Fruit fly (Drosophila melanogaster) whole organism, embryonic: ENCODE data around the gene fwd.

Experiments
- Atf3 ChIP-seq: fragments of 200-800 bp; sonication (Bioruptor generic); optimal IDR thresholded peaks from 3 replicates; lab custom pipeline; 2016; ENCODE audit warnings: missing biosample characterization, missing genetic modification characterization
- Atf6 ChIP-seq: fragments of 200-800 bp; sonication (Bioruptor generic); IDR thresholded peaks from 2 replicates; pipeline ENCODE4 v1.3.6; 2022; ENCODE audit warnings: missing biosample characterization, missing genetic modification characterization
- B-H2 ChIP-seq: fragments of 200-800 bp; sonication (Bioruptor generic); optimal IDR thresholded peaks from 2 replicates; lab custom pipeline; 2018; ENCODE audit warnings: missing biosample characterization, mild to moderate bottlenecking, missing genetic modification characterization
- Bdp1 ChIP-seq: fragments of 200-800 bp; sonication (Bioruptor generic); optimal IDR thresholded peaks from 3 replicates; lab custom pipeline; 2016; ENCODE audit warnings: missing biosample characterization, missing genetic modification characterization
- Bgb ChIP-seq: fragments of 200-800 bp; sonication (Bioruptor generic); IDR thresholded peaks from 2 replicates; pipeline ENCODE4 v1.3.6; 2022; ENCODE audit warnings: missing biosample characterization, missing genetic modification characterization; ENCODE audit not compliant: partially characterized antibody
- CG10431 ChIP-seq: fragments of 200-800 bp; sonication (Bioruptor generic); optimal IDR thresholded peaks from 3 replicates; lab custom pipeline; 2018; ENCODE audit warnings: missing biosample characterization, mild to moderate bottlenecking, missing genetic modification characterization
- CG12299 ChIP-seq: fragments of 200-800 bp; sonication (Bioruptor generic); optimal IDR thresholded peaks from 2 replicates; lab custom pipeline; 2018; ENCODE audit warnings: missing biosample characterization, mild to moderate bottlenecking, missing genetic modification characterization
- CG17385 ChIP-seq: fragments of 200-800 bp; sonication (Bioruptor generic); optimal IDR thresholded peaks from 3 replicates; lab custom pipeline; 2018; ENCODE audit warnings: missing biosample characterization, mild to moderate bottlenecking, missing genetic modification characterization
- CG17568 ChIP-seq: fragments of 200-800 bp; sonication (Bioruptor generic); optimal IDR thresholded peaks from 2 replicates; lab custom pipeline; 2018; ENCODE audit warnings: missing biosample characterization, mild to moderate bottlenecking, missing genetic modification characterization, moderate library complexity
- CG17612 ChIP-seq: fragments of 200-800 bp; sonication (Bioruptor generic); IDR thresholded peaks from 2 replicates; pipeline ENCODE4 v1.3.6; 2022; ENCODE audit warnings: missing biosample characterization, missing genetic modification characterization
- CG17802 ChIP-seq: fragments of 200-800 bp; sonication (Bioruptor generic); optimal IDR thresholded peaks from 2 replicates; lab custom pipeline; 2018; ENCODE audit warnings: missing biosample characterization, mild to moderate bottlenecking, missing genetic modification characterization, moderate library complexity
- CG18011 ChIP-seq: fragments of 200-800 bp; sonication (Bioruptor generic); optimal IDR thresholded peaks from 2 replicates; lab custom pipeline; 2017; ENCODE audit warnings: missing biosample characterization, missing genetic modification characterization, mild to moderate bottlenecking, moderate library complexity, missing genotype
- CG18599 ChIP-seq: fragments of 200-800 bp; sonication (Bioruptor generic); optimal IDR thresholded peaks from 3 replicates; lab custom pipeline; 2017; ENCODE audit warnings: missing biosample characterization, missing genetic modification characterization, mild to moderate bottlenecking, moderate library complexity, missing genetic modification reagents
- CG2116 ChIP-seq: fragments of 200-800 bp; sonication (Bioruptor generic); optimal IDR thresholded peaks from 3 replicates; lab custom pipeline; 2018; ENCODE audit warnings: missing biosample characterization, mild to moderate bottlenecking, missing genetic modification characterization
- CG2199 ChIP-seq: fragments of 200-800 bp; sonication (Bioruptor generic); IDR thresholded peaks from 3 replicates; pipeline ENCODE4 v1.3.6; 2022; ENCODE audit warnings: missing biosample characterization, missing genetic modification characterization
- CG32532 ChIP-seq: fragments of 200-800 bp; sonication (Bioruptor generic); IDR thresholded peaks from 2 replicates; pipeline ENCODE4 v1.3.6; 2022; ENCODE audit warnings: missing biosample characterization, missing genetic modification characterization
- CG4404 ChIP-seq: fragments of 200-800 bp; sonication (Bioruptor generic); IDR thresholded peaks from 2 replicates; pipeline ENCODE4 v1.3.6; 2022; ENCODE audit warnings: missing biosample characterization, missing genetic modification characterization
- CG4854 ChIP-seq: fragments of 200-800 bp; sonication (Bioruptor generic); optimal IDR thresholded peaks from 2 replicates; lab custom pipeline; 2016; ENCODE audit warnings: missing biosample characterization, missing genetic modification characterization, inconsistent platforms
- CG9609 ChIP-seq: fragments of 200-800 bp; sonication (Bioruptor generic); optimal IDR thresholded peaks from 3 replicates; lab custom pipeline; 2016; ENCODE audit warnings: missing biosample characterization, missing genetic modification characterization
- CG9797 ChIP-seq: fragments of 200-800 bp; sonication (Bioruptor generic); optimal IDR thresholded peaks from 3 replicates; lab custom pipeline; 2018; ENCODE audit warnings: missing biosample characterization, mild to moderate bottlenecking, missing genetic modification characterization
- ERR ChIP-seq: fragments of 200-800 bp; sonication (Bioruptor generic); optimal IDR thresholded peaks from 2 replicates; lab custom pipeline; 2016; ENCODE audit warnings: missing biosample characterization, missing genetic modification characterization
- Gug ChIP-seq: fragments of 200-800 bp; sonication (Bioruptor generic); IDR thresholded peaks from 4 replicates; pipeline ENCODE4 v1.3.6; 2022; ENCODE audit warnings: missing biosample characterization, missing genetic modification characterization
- HHEX ChIP-seq: fragments of 200-800 bp; sonication (Bioruptor generic); optimal IDR thresholded peaks from 3 replicates; lab custom pipeline; 2017; ENCODE audit warnings: missing biosample characterization, mild to moderate bottlenecking, missing genetic modification characterization, missing genetic modification reagents
- HLH54F ChIP-seq: fragments of 200-800 bp; sonication (Bioruptor generic); optimal IDR thresholded peaks from 3 replicates; lab custom pipeline; 2016; ENCODE audit warnings: missing biosample characterization, missing genetic modification characterization
- Jarid2 ChIP-seq: fragments of 200-800 bp; sonication (Bioruptor generic); optimal IDR thresholded peaks from 3 replicates; lab custom pipeline; 2017; ENCODE audit warnings: mild to moderate bottlenecking, missing biosample characterization, missing genetic modification reagents, missing genetic modification characterization
- Med ChIP-seq: fragments of 200-800 bp; sonication (Bioruptor generic); peaks from one replicate; lab custom pipeline; 2016; ENCODE audit warnings: missing biosample characterization, missing genetic modification characterization, mild to moderate bottlenecking, inconsistent platforms, moderate library complexity
- NfI ChIP-seq: fragments of 200-800 bp; sonication (Bioruptor generic); optimal IDR thresholded peaks from 3 replicates; lab custom pipeline; 2018; ENCODE audit warnings: missing biosample characterization, mild to moderate bottlenecking, missing genetic modification characterization, moderate library complexity
- Pdp1 ChIP-seq, 2 experiments: fragments of 200-800 bp; sonication (Bioruptor generic); optimal IDR thresholded peaks; 3 replicates each; lab custom pipeline; 2016; ENCODE audit warnings: missing biosample characterization in 2 of 2, missing genetic modification characterization in 2 of 2, mild to moderate bottlenecking in 1 of 2, moderate library complexity in 1 of 2
- Rfx ChIP-seq: fragments of 200-800 bp; sonication (Bioruptor generic); IDR thresholded peaks from 2 replicates; pipeline ENCODE4 v1.3.6; 2022; ENCODE audit warnings: missing biosample characterization, missing genetic modification characterization
- Sin3A ChIP-seq: fragments of >200 bp; optimal IDR thresholded peaks from 2 replicates; lab custom pipeline; 2018
- Sry-β ChIP-seq: fragments of 200-800 bp; sonication (Bioruptor generic); optimal IDR thresholded peaks from 2 replicates; lab custom pipeline; 2018; ENCODE audit warnings: missing biosample characterization, mild to moderate bottlenecking, missing genetic modification characterization, moderate library complexity
- Taf1 ChIP-seq: fragments of 200-800 bp; sonication (Bioruptor generic); IDR thresholded peaks from 2 replicates; pipeline ENCODE4 v1.3.6; 2022; ENCODE audit warnings: missing biosample characterization, missing genetic modification characterization
- aop ChIP-seq: fragments of 200-800 bp; sonication (Bioruptor generic); IDR thresholded peaks from 2 replicates; pipeline ENCODE4 v1.3.6; 2022; ENCODE audit warnings: missing biosample characterization, missing genetic modification characterization
- ase ChIP-seq: fragments of 200-800 bp; sonication (Bioruptor generic); IDR thresholded peaks from 3 replicates; pipeline ENCODE4 v1.3.6; 2022; ENCODE audit warnings: missing biosample characterization, missing genetic modification characterization
- bsh ChIP-seq, 2 experiments: fragments of 200-800 bp; sonication (Bioruptor generic); optimal IDR thresholded peaks; 2 replicates each; lab custom pipeline; 2017 to 2018; ENCODE audit warnings: mild to moderate bottlenecking in 2 of 2, missing biosample characterization in 2 of 2, missing genetic modification characterization in 2 of 2, moderate library complexity in 1 of 2
- chinmo ChIP-seq: fragments of 200-800 bp; sonication (Bioruptor generic); IDR thresholded peaks from 4 replicates; pipeline ENCODE4 v1.3.6; 2022; ENCODE audit warnings: missing biosample characterization, missing genetic modification characterization; ENCODE audit not compliant: partially characterized antibody
- cwo ChIP-seq: fragments of 200-800 bp; sonication (Bioruptor generic); optimal IDR thresholded peaks from 3 replicates; lab custom pipeline; 2017; ENCODE audit warnings: missing biosample characterization, missing genetic modification characterization, mild to moderate bottlenecking, moderate library complexity, missing genetic modification reagents
- dan ChIP-seq: fragments of 200-800 bp; sonication (Bioruptor generic); IDR thresholded peaks from 2 replicates; pipeline ENCODE4 v1.3.6; 2022; ENCODE audit warnings: missing biosample characterization, missing genetic modification characterization
- dimm ChIP-seq: fragments of 200-800 bp; sonication (Bioruptor generic); IDR thresholded peaks from 2 replicates; pipeline ENCODE4 v1.3.6; 2022; ENCODE audit warnings: missing biosample characterization, missing genetic modification characterization
- dm ChIP-seq: fragments of 200-800 bp; sonication (Bioruptor generic); optimal IDR thresholded peaks from 3 replicates; lab custom pipeline; 2016; ENCODE audit warnings: missing biosample characterization, missing genetic modification characterization
- esg ChIP-seq: fragments of 200-800 bp; sonication (Bioruptor generic); conservative IDR thresholded peaks from 2 replicates; pipeline ENCODE4 v1.3.6; 2022; ENCODE audit warnings: missing biosample characterization, missing genetic modification characterization
- ham ChIP-seq: fragments of 200-800 bp; sonication (Bioruptor generic); IDR thresholded peaks from 2 replicates; pipeline ENCODE4 v1.3.6; 2022; ENCODE audit warnings: missing biosample characterization, missing genetic modification characterization
- hkb ChIP-seq, 2 experiments: fragments of 200-800 bp in 1 of 2; fragments of >200 bp in 1 of 2; sonication (Bioruptor generic) in 1 of 2; IDR thresholded peaks in 1 of 2; optimal IDR thresholded peaks in 1 of 2; 2 replicates each; pipeline versions ENCODE4 v1.3.6 to Lab custom; 2017 to 2022; ENCODE audit warnings: missing biosample characterization in 1 of 2, missing genetic modification characterization in 1 of 2
- jumu ChIP-seq: fragments of 200-800 bp; sonication (Bioruptor generic); optimal IDR thresholded peaks from 3 replicates; lab custom pipeline; 2016; ENCODE audit warnings: missing biosample characterization, missing genetic modification characterization
- kah ChIP-seq: fragments of 200-800 bp; sonication (Bioruptor generic); optimal IDR thresholded peaks from 2 replicates; lab custom pipeline; 2018; ENCODE audit warnings: missing biosample characterization, mild to moderate bottlenecking, missing genetic modification characterization
- pum ChIP-seq: fragments of 200-800 bp; sonication (Bioruptor generic); optimal IDR thresholded peaks from 2 replicates; lab custom pipeline; 2016; ENCODE audit warnings: missing biosample characterization, missing genetic modification characterization
- sima ChIP-seq: fragments of 200-800 bp; sonication (Bioruptor generic); optimal IDR thresholded peaks from 2 replicates; lab custom pipeline; 2016; ENCODE audit warnings: missing biosample characterization, missing genetic modification characterization
- slp2 ChIP-seq: fragments of 200-800 bp; sonication (Bioruptor generic); optimal IDR thresholded peaks from 2 replicates; lab custom pipeline; 2016; ENCODE audit warnings: missing biosample characterization, missing genetic modification characterization
- ttk ChIP-seq: fragments of 200-800 bp; sonication (Bioruptor generic); IDR thresholded peaks from 2 replicates; pipeline ENCODE4 v2.1.2; 2022; ENCODE audit warnings: missing biosample characterization, missing genetic modification characterization
- vfl ChIP-seq: fragments of 200-800 bp; sonication (Bioruptor generic); optimal IDR thresholded peaks from 2 replicates; lab custom pipeline; 2016; ENCODE audit warnings: missing biosample characterization, missing genetic modification characterization
- vnd ChIP-seq: fragments of 200-800 bp; sonication (Bioruptor generic); IDR thresholded peaks from 3 replicates; pipeline ENCODE4 v1.3.6; 2022; ENCODE audit warnings: missing biosample characterization, missing genetic modification characterization; ENCODE audit not compliant: partially characterized antibody

The fwd gene

dm6 chr3L:262724-263177, 56.9 kb downstream of the fwd start (continued):
- TF ChIP-seq hkb (optimal IDR thresholded peaks at IDR 0.05; lab: Kevin White, UChicago) (no peak), hkb (GFP tag; IDR thresholded peaks at IDR 0.05; lab: Robert Waterston, UW) (no peak), CG18011 (GFP tag; lab: Kevin White, UChicago) (no peak), slp2 (GFP tag; lab: Kevin White, UChicago) (no peak), ham (GFP tag; lab: Robert Waterston, UW) (no peak), CG4854 (GFP tag; lab: Kevin White, UChicago) (no peak), jumu (GFP tag; lab: Kevin White, UChicago) (no peak), dan (GFP tag; lab: Robert Waterston, UW) (no peak), ttk (GFP tag; lab: Robert Waterston, UW) (no peak), Sry-β (GFP tag; lab: Kevin White, UChicago) (no peak), Sin3A (peak; percentile 18), pum (GFP tag; lab: Kevin White, UChicago) (no peak), CG17612 (GFP tag; lab: Robert Waterston, UW) (no peak), Bgb (peak; percentile 81), CG17385 (GFP tag; lab: Kevin White, UChicago) (no peak), HHEX (GFP tag; lab: Kevin White, UChicago) (no peak), dm (peak; percentile 98), Rfx (peak; percentile 43; the same call in 1 of the 2 replicates), vnd (GFP tag; lab: Robert Waterston, UW) (peak; percentile 81), Pdp1 (GFP tag; optimal IDR thresholded peaks at IDR 0.05; lab: Kevin White, UChicago) (peak in 1 of 2 experiments; percentile 63), CG17568 (GFP tag; lab: Kevin White, UChicago) (no peak), CG10431 (GFP tag; lab: Kevin White, UChicago) (no peak), B-H2 (GFP tag; lab: Kevin White, UChicago) (peak; percentile 13), Bdp1 (GFP tag; lab: Kevin White, UChicago) (no peak), CG9797 (GFP tag; lab: Kevin White, UChicago) (peak; percentile 27), Atf6 (no peak), sima (GFP tag; lab: Kevin White, UChicago) (no peak), dimm (GFP tag; lab: Robert Waterston, UW) (no peak), cwo (GFP tag; lab: Kevin White, UChicago) (peak; percentile 70), Taf1 (no peak), CG12299 (tag; lab: Kevin White, UChicago) (peak; percentile 2), CG2199 (GFP tag; lab: Robert Waterston, UW) (0 out of 3 replicates have a peak, but pooled peaks have one; percentile 51), vfl (no peak), CG17802 (no peak), esg (no peak), CG4404 (GFP tag; lab: Robert Waterston, UW) (no peak), CG32532 (GFP tag; lab: Robert Waterston, UW) (no peak), Med (GFP tag; lab: Kevin White, UChicago) (peak; percentile 79), HLH54F (GFP tag; lab: Kevin White, UChicago) (no peak), chinmo (GFP tag; lab: Robert Waterston, UW) (peak; percentile 96), aop (GFP tag; lab: Robert Waterston, UW) (no peak), Atf3 (GFP tag; lab: Kevin White, UChicago) (no peak), ase (GFP tag; lab: Robert Waterston, UW) (no peak), CG18599 (GFP tag; lab: Kevin White, UChicago) (no peak), NfI (GFP tag; lab: Kevin White, UChicago) (no peak), bsh (GFP tag; optimal IDR thresholded peaks at IDR 0.05; lab: Kevin White, UChicago) (no peak), CG9609 (GFP tag; lab: Kevin White, UChicago) (no peak), CG2116 (GFP tag; lab: Kevin White, UChicago) (peak; percentile 62), ERR (GFP tag; lab: Kevin White, UChicago) (no peak), Jarid2 (GFP tag; lab: Kevin White, UChicago) (no peak), kah (GFP tag; lab: Kevin White, UChicago) (no peak), Gug (no peak)
